Worm (Caenorhabditis elegans) whole organism, young adult: Measurements from ENCODE around the gene sid-2.

Source experiments
- B0035.1 ChIP-seq: sonication (generic microtip); optimal IDR thresholded peaks from 2 replicates; lab custom pipeline; 2016; ENCODE audit warnings: missing genetic modification characterization, mild to moderate bottlenecking, missing compliant biosample characterization, missing genotype, missing genetic modification reagents
- F49E8.2 ChIP-seq: sonication (generic microtip); optimal IDR thresholded peaks from 3 replicates; lab custom pipeline; 2017; ENCODE audit warnings: missing genetic modification characterization, mild to moderate bottlenecking, missing compliant biosample characterization, antibody characterized with exemption, moderate library complexity; ENCODE audit not compliant: insufficient read depth
- F57A8.1 ChIP-seq: fragments of 200-800 bp; sonication (Bioruptor generic); optimal IDR thresholded peaks from 2 replicates; lab custom pipeline; 2018; ENCODE audit warnings: mild to moderate bottlenecking, missing genetic modification characterization, moderate library complexity, missing compliant biosample characterization
- T07F8.4 ChIP-seq: sonication (generic microtip); optimal IDR thresholded peaks from 2 replicates; lab custom pipeline; 2016; ENCODE audit warnings: mild to moderate bottlenecking, missing genetic modification characterization, moderate library complexity, missing compliant biosample characterization
- T26A5.8 ChIP-seq: sonication (generic microtip); optimal IDR thresholded peaks from 2 replicates; lab custom pipeline; 2016; ENCODE audit warnings: missing genetic modification characterization, missing compliant biosample characterization
- Y79H2A.3 ChIP-seq: fragments of 200-800 bp; sonication (Bioruptor generic); conservative IDR thresholded peaks from 2 replicates; pipeline ENCODE4 v1.3.6; 2022; ENCODE audit warnings: missing genetic modification reagents, missing genetic modification characterization, missing compliant biosample characterization
- ZK185.1 ChIP-seq: sonication (generic microtip); optimal IDR thresholded peaks from 2 replicates; lab custom pipeline; 2016; ENCODE audit warnings: mild to moderate bottlenecking, missing genetic modification characterization, missing compliant biosample characterization; ENCODE audit not compliant: poor library complexity, severe bottlenecking
- aptf-2 ChIP-seq: fragments of 200-800 bp; sonication (Bioruptor generic); conservative IDR thresholded peaks from 2 replicates; pipeline ENCODE4 v1.3.6; 2022; ENCODE audit warnings: missing genetic modification reagents, missing genetic modification characterization, missing compliant biosample characterization
- aptf-3 ChIP-seq: fragments of 200-800 bp; sonication (Bioruptor generic); IDR thresholded peaks from 2 replicates; pipeline ENCODE4 v1.3.6; 2022; ENCODE audit warnings: missing genetic modification characterization, missing compliant biosample characterization
- atf-7 ChIP-seq: sonication (generic microtip); optimal IDR thresholded peaks from 2 replicates; lab custom pipeline; 2017; ENCODE audit warnings: mild to moderate bottlenecking, missing genetic modification characterization, missing compliant biosample characterization
- athp-1 ChIP-seq: sonication (generic microtip); optimal IDR thresholded peaks from 2 replicates; lab custom pipeline; 2017; ENCODE audit warnings: mild to moderate bottlenecking, missing genetic modification characterization, missing compliant biosample characterization
- attf-3 ChIP-seq: fragments of 200-800 bp; sonication (Bioruptor generic); conservative IDR thresholded peaks from 2 replicates; pipeline ENCODE4 v1.3.6; 2022; ENCODE audit warnings: missing genetic modification reagents, missing genetic modification characterization, missing compliant biosample characterization
- attf-5 ChIP-seq: fragments of 200-800 bp; sonication (Bioruptor generic); optimal IDR thresholded peaks from 2 replicates; lab custom pipeline; 2018; ENCODE audit warnings: mild to moderate bottlenecking, missing genetic modification characterization, missing compliant biosample characterization
- bed-2 ChIP-seq: fragments of 200-800 bp; sonication (Bioruptor generic); IDR thresholded peaks from 2 replicates; pipeline ENCODE4 v1.3.6; 2022; ENCODE audit warnings: missing genetic modification reagents, missing genetic modification characterization, missing compliant biosample characterization
- ccch-3 ChIP-seq: fragments of 200-800 bp; sonication (Bioruptor generic); optimal IDR thresholded peaks from 2 replicates; lab custom pipeline; 2018; ENCODE audit warnings: mild to moderate bottlenecking, missing genetic modification characterization, missing compliant biosample characterization
- cebp-2 ChIP-seq: fragments of 200-800 bp; sonication (Bioruptor generic); IDR thresholded peaks from 2 replicates; pipeline ENCODE4 v1.3.6; 2022; ENCODE audit warnings: missing genetic modification characterization, missing compliant biosample characterization
- ceh-27 ChIP-seq: fragments of 200-800 bp; sonication (Bioruptor generic); optimal IDR thresholded peaks from 2 replicates; lab custom pipeline; 2018; ENCODE audit warnings: mild to moderate bottlenecking, missing genetic modification characterization, moderate library complexity, missing compliant biosample characterization
- ceh-58 ChIP-seq: fragments of 200-800 bp; sonication (Bioruptor generic); IDR thresholded peaks from 2 replicates; pipeline ENCODE4 v1.3.6; 2022; ENCODE audit warnings: missing genetic modification characterization, missing compliant biosample characterization
- ceh-79 ChIP-seq: sonication (generic microtip); optimal IDR thresholded peaks from 2 replicates; lab custom pipeline; 2017; ENCODE audit warnings: mild to moderate bottlenecking, missing genetic modification characterization, missing compliant biosample characterization
- chd-7 ChIP-seq: sonication (generic microtip); optimal IDR thresholded peaks from 2 replicates; lab custom pipeline; 2016; ENCODE audit warnings: mild to moderate bottlenecking, missing genetic modification characterization, moderate library complexity, missing compliant biosample characterization
- dpff-1 ChIP-seq: sonication (generic microtip); optimal IDR thresholded peaks from 2 replicates; lab custom pipeline; 2017; ENCODE audit warnings: mild to moderate bottlenecking, missing genetic modification characterization, missing compliant biosample characterization
- dpl-1 ChIP-seq: fragments of 150-350 bp; optimal IDR thresholded peaks from 2 replicates; lab custom pipeline; 2014; ENCODE audit warnings: missing biosample characterization, missing genetic modification reagents, missing genetic modification characterization
- egl-44 ChIP-seq: fragments of 200-800 bp; sonication (Bioruptor generic); IDR thresholded peaks from 2 replicates; pipeline ENCODE4 v1.3.6; 2022; ENCODE audit warnings: missing genetic modification reagents, missing genetic modification characterization, missing compliant biosample characterization
- egrh-3 ChIP-seq: fragments of 200-800 bp; sonication (Bioruptor generic); IDR thresholded peaks from 2 replicates; pipeline ENCODE4 v1.3.6; 2022; ENCODE audit warnings: missing genetic modification reagents, missing genetic modification characterization, missing compliant biosample characterization
- ets-4 ChIP-seq: fragments of 200-800 bp; sonication (Bioruptor generic); optimal IDR thresholded peaks from 2 replicates; lab custom pipeline; 2018; ENCODE audit warnings: mild to moderate bottlenecking, missing genetic modification characterization, missing compliant biosample characterization
- fkh-3 ChIP-seq: sonication (generic microtip); optimal IDR thresholded peaks from 2 replicates; lab custom pipeline; 2016; ENCODE audit warnings: mild to moderate bottlenecking, missing genetic modification characterization, missing compliant biosample characterization
- hrde-1 ChIP-seq: sonication (generic microtip); optimal IDR thresholded peaks from 2 replicates; lab custom pipeline; 2016; ENCODE audit warnings: missing genetic modification characterization, mild to moderate bottlenecking, missing compliant biosample characterization, moderate library complexity, missing genotype, missing genetic modification reagents, borderline replicate concordance
- lag-1 ChIP-seq: fragments of 200-800 bp; sonication (Bioruptor generic); IDR thresholded peaks from 2 replicates; pipeline ENCODE4 v1.3.6; 2022; ENCODE audit warnings: missing genetic modification reagents, missing genetic modification characterization, missing compliant biosample characterization
- let-526 ChIP-seq: fragments of 200-800 bp; sonication (Bioruptor generic); IDR thresholded peaks from 2 replicates; pipeline ENCODE4 v1.3.6; 2022; ENCODE audit warnings: missing genetic modification reagents, missing genetic modification characterization, missing compliant biosample characterization
- lin-35 ChIP-seq, 3 experiments: fragments of 150-350 bp in 2 of 3; sonication (generic microtip) in 1 of 3; optimal IDR thresholded peaks; 2 replicates each; lab custom pipeline; 2014 to 2018; ENCODE audit warnings: missing biosample characterization in 3 of 3, missing genetic modification characterization in 3 of 3, missing genetic modification reagents in 3 of 3
- lin-54 ChIP-seq: fragments of 200-800 bp; sonication (Bioruptor generic); optimal IDR thresholded peaks from 2 replicates; lab custom pipeline; 2018; ENCODE audit warnings: mild to moderate bottlenecking, missing genetic modification characterization, missing compliant biosample characterization
- lir-1 ChIP-seq: fragments of 200-800 bp; sonication (Bioruptor generic); conservative IDR thresholded peaks from 2 replicates; pipeline ENCODE4 v1.3.6; 2022; ENCODE audit warnings: missing genetic modification reagents, missing genetic modification characterization, missing compliant biosample characterization
- lsy-27 ChIP-seq: sonication (generic microtip); optimal IDR thresholded peaks from 2 replicates; lab custom pipeline; 2017; ENCODE audit warnings: missing genetic modification characterization, mild to moderate bottlenecking, missing compliant biosample characterization, antibody characterized with exemption, missing genotype, borderline replicate concordance; ENCODE audit not compliant: insufficient read depth
- madf-10 ChIP-seq: sonication (generic microtip); optimal IDR thresholded peaks from 2 replicates; lab custom pipeline; 2016; ENCODE audit warnings: mild to moderate bottlenecking, missing genetic modification characterization, missing compliant biosample characterization
- madf-6 ChIP-seq: fragments of 200-800 bp; sonication (Bioruptor generic); IDR thresholded peaks from 2 replicates; pipeline ENCODE4 v1.3.6; 2022; ENCODE audit warnings: missing genetic modification reagents, missing genetic modification characterization, missing compliant biosample characterization
- mcd-1 ChIP-seq: fragments of 200-800 bp; sonication (Bioruptor generic); IDR thresholded peaks from 2 replicates; pipeline ENCODE4 v1.3.6; 2022; ENCODE audit warnings: missing genetic modification reagents, missing genetic modification characterization, missing compliant biosample characterization
- mel-28 ChIP-seq: sonication (generic microtip); optimal IDR thresholded peaks from 2 replicates; lab custom pipeline; 2016; ENCODE audit warnings: borderline replicate concordance, mild to moderate bottlenecking, missing genetic modification characterization, missing compliant biosample characterization
- mxl-1 ChIP-seq: sonication (generic microtip); optimal IDR thresholded peaks from 2 replicates; lab custom pipeline; 2016; ENCODE audit warnings: missing genetic modification characterization, missing compliant biosample characterization
- nfya-2 ChIP-seq: fragments of 200-800 bp; sonication (Bioruptor generic); IDR thresholded peaks from 2 replicates; pipeline ENCODE4 v1.3.6; 2022; ENCODE audit warnings: missing genetic modification reagents, missing genetic modification characterization, missing compliant biosample characterization
- nfyb-1 ChIP-seq: fragments of 200-800 bp; sonication (Bioruptor generic); IDR thresholded peaks from 2 replicates; pipeline ENCODE4 v1.3.6; 2022; ENCODE audit warnings: missing genetic modification reagents, missing genetic modification characterization, missing compliant biosample characterization
- nhr-179 ChIP-seq: sonication (generic microtip); optimal IDR thresholded peaks from 2 replicates; lab custom pipeline; 2016; ENCODE audit warnings: mild to moderate bottlenecking, missing genetic modification characterization, missing compliant biosample characterization
- pha-4 ChIP-seq: fragments of 150-350 bp; sonication (generic microtip); optimal IDR thresholded peaks from 2 replicates; lab custom pipeline; 2014; ENCODE audit warnings: missing biosample characterization, missing genetic modification reagents, missing genetic modification characterization
- snpc-1.3 ChIP-seq: sonication (generic microtip); optimal IDR thresholded peaks from 2 replicates; lab custom pipeline; 2017; ENCODE audit warnings: missing genetic modification characterization, mild to moderate bottlenecking, missing compliant biosample characterization, antibody characterized with exemption, moderate library complexity, missing genotype, missing genetic modification reagents; ENCODE audit not compliant: insufficient read depth
- tbx-9 ChIP-seq: sonication (generic microtip); optimal IDR thresholded peaks from 2 replicates; lab custom pipeline; 2016; ENCODE audit warnings: borderline replicate concordance, missing genetic modification characterization, inconsistent platforms, missing compliant biosample characterization
- unc-130 ChIP-seq: sonication (generic microtip); optimal IDR thresholded peaks from 2 replicates; lab custom pipeline; 2016; ENCODE audit warnings: missing genetic modification reagents, missing genetic modification characterization, missing compliant biosample characterization
- ztf-22 ChIP-seq: fragments of 200-800 bp; sonication (Bioruptor generic); optimal IDR thresholded peaks from 2 replicates; lab custom pipeline; 2018; ENCODE audit warnings: mild to moderate bottlenecking, missing genetic modification characterization, moderate library complexity, missing compliant biosample characterization
- ztf-25 ChIP-seq: fragments of 200-800 bp; sonication (Bioruptor generic); IDR thresholded peaks from 2 replicates; pipeline ENCODE4 v1.3.6; 2022; ENCODE audit warnings: missing genetic modification reagents, missing genetic modification characterization, missing compliant biosample characterization
- ztf-6 ChIP-seq: fragments of 200-800 bp; sonication (Bioruptor generic); IDR thresholded peaks from 2 replicates; pipeline ENCODE4 v1.3.6; 2022; ENCODE audit warnings: missing genetic modification reagents, missing genetic modification characterization, missing compliant biosample characterization

sid-2 gene

ce11 chrIII:13643534-13643933, 35.7 kb upstream of the sid-2 start, which contains the start of the genes drr-2 and set-16 (continued):
- peak; percentile 98 for TF ChIP-seq chd-7 (tag; lab: Kevin White, UChicago)
- TF ChIP-seq cebp-2 (GFP tag; lab: Robert Waterston, UW) = peak; percentile 92; the same call in 1 of the 2 replicates
- TF ChIP-seq ceh-79 (tag; lab: Kevin White, UChicago) = peak; percentile 96
- peak; percentile 97 for TF ChIP-seq egl-44 (GFP tag; lab: Robert Waterston, UW)
- no peak for TF ChIP-seq ceh-58
- TF ChIP-seq lag-1 (GFP tag; lab: Robert Waterston, UW) = 0 out of 2 replicates have a peak, but pooled peaks have one; percentile 76
- TF ChIP-seq tbx-9 = no peak
- peak; percentile 78 for TF ChIP-seq attf-3 (GFP tag; lab: Robert Waterston, UW)
- TF ChIP-seq B0035.1 (tag; lab: Kevin White, UChicago) = peak; percentile 91
- peak; percentile 100 for TF ChIP-seq attf-5
- TF ChIP-seq dpl-1 (GFP tag; lab: Kevin White, UChicago) = peak; percentile 78
- peak; percentile 91; the same call in 1 of the 2 replicates for TF ChIP-seq nfya-2 (GFP tag; lab: Robert Waterston, UW)
- TF ChIP-seq athp-1 (tag; lab: Kevin White, UChicago) = peak; percentile 100
- TF ChIP-seq F49E8.2 (tag; lab: Kevin White, UChicago) = peak; percentile 98
- no peak for TF ChIP-seq fkh-3 (tag; lab: Kevin White, UChicago)
- TF ChIP-seq atf-7 (tag; lab: Kevin White, UChicago) = peak; percentile 99
- peak; percentile 65 for TF ChIP-seq nhr-179 (tag; lab: Kevin White, UChicago)
- peak; percentile 98 for TF ChIP-seq pha-4 (tag; lab: Kevin White, UChicago)
- peak; percentile 98 for TF ChIP-seq lir-1
- TF ChIP-seq dpff-1 = peak; percentile 90
- TF ChIP-seq mcd-1 (GFP tag; lab: Robert Waterston, UW) = peak; percentile 98
- no peak for TF ChIP-seq aptf-3 (GFP tag; lab: Robert Waterston, UW)
- TF ChIP-seq lin-54 (GFP tag; lab: Kevin White, UChicago) = peak; percentile 99
- TF ChIP-seq T26A5.8 = peak; percentile 75
- TF ChIP-seq mxl-1 = no peak
- peak; percentile 96 for TF ChIP-seq Y79H2A.3 (GFP tag; lab: Robert Waterston, UW)
- peak; percentile 27 for TF ChIP-seq T07F8.4
- peak; percentile 85 for TF ChIP-seq mel-28 (tag; lab: Kevin White, UChicago)
- peak; percentile 94 for TF ChIP-seq ztf-22 (GFP tag; lab: Kevin White, UChicago)
- TF ChIP-seq snpc-1.3 (tag; lab: Kevin White, UChicago) = peak; percentile 94
- peak; percentile 94 for TF ChIP-seq madf-10 (tag; lab: Kevin White, UChicago)
- TF ChIP-seq lin-35 (GFP tag; optimal IDR thresholded peaks at IDR 0.05; lab: Kevin White, UChicago) = peak in 2 of 3 experiments; percentile 85 to 96
- TF ChIP-seq F57A8.1 (GFP tag; lab: Kevin White, UChicago) = peak; percentile 46
- peak; percentile 99 for TF ChIP-seq ceh-27 (GFP tag; lab: Kevin White, UChicago)
- TF ChIP-seq madf-6 (GFP tag; lab: Robert Waterston, UW) = peak; percentile 97
- no peak for TF ChIP-seq ccch-3 (GFP tag; lab: Kevin White, UChicago)
- TF ChIP-seq let-526 = peak; percentile 97
- peak; percentile 89 for TF ChIP-seq ztf-6 (GFP tag; lab: Robert Waterston, UW)
- 0 out of 2 replicates have a peak, but pooled peaks have one; percentile 14 for TF ChIP-seq aptf-2 (GFP tag; lab: Robert Waterston, UW)
- TF ChIP-seq unc-130 (GFP tag; lab: Kevin White, UChicago) = peak; percentile 96
- peak; percentile 97 for TF ChIP-seq ets-4 (GFP tag; lab: Kevin White, UChicago)
- peak; percentile 80; the same call in 1 of the 2 replicates for TF ChIP-seq bed-2 (GFP tag; lab: Robert Waterston, UW)
- no peak for TF ChIP-seq ZK185.1 (tag; lab: Kevin White, UChicago)
- peak; percentile 82 for TF ChIP-seq lsy-27 (tag; lab: Kevin White, UChicago)
- peak; percentile 71 for TF ChIP-seq egrh-3
- peak; percentile 91 for TF ChIP-seq hrde-1 (tag; lab: Kevin White, UChicago)
- no peak for TF ChIP-seq ztf-25 (GFP tag; lab: Robert Waterston, UW)
- TF ChIP-seq nfyb-1 = peak; percentile 99
